Worm (Caenorhabditis elegans): ENCODE data around the gene nhr-163.

ce11 chrV:6969950-6970532 lies 15.8 kb downstream of the nhr-163 start, which contains the start of gene ptr-15:
- TF ChIP-seq nhr-77 (tag; optimal IDR thresholded peaks at IDR 0.05), result no peak
- no peak for TF ChIP-seq hlh-30 (tag; optimal IDR thresholded peaks at IDR 0.05; ENCODE audit: insufficient read depth)
- no peak for TF ChIP-seq lin-13 (GFP tag; optimal IDR thresholded peaks at IDR 0.05)
